Worm (Caenorhabditis elegans): Measurements from ENCODE around the gene Y60A9A.1.

- TF ChIP-seq zim-3 (tag; optimal IDR thresholded peaks at IDR 0.05): no peak
- TF ChIP-seq ztf-6 (GFP tag; IDR thresholded peaks at IDR 0.05): no peak
- TF ChIP-seq aptf-3 (GFP tag; IDR thresholded peaks at IDR 0.05): no peak
- no peak for TF ChIP-seq Y67H2A.10 (GFP tag; conservative IDR thresholded peaks at IDR 0.05)
- TF ChIP-seq atf-7 (tag; optimal IDR thresholded peaks at IDR 0.05): no peak
- no peak for TF ChIP-seq hrde-1 (tag; optimal IDR thresholded peaks at IDR 0.05; ENCODE audit: borderline replicate concordance)
- TF ChIP-seq pha-4 (tag; optimal IDR thresholded peaks at IDR 0.05): no peak
- TF ChIP-seq Y95B8A.8 (GFP tag; IDR thresholded peaks at IDR 0.05): no peak
- TF ChIP-seq unc-62 (GFP tag; optimal IDR thresholded peaks at IDR 0.05): no peak
- no peak for TF ChIP-seq madf-10 (tag; optimal IDR thresholded peaks at IDR 0.05)
- no peak for TF ChIP-seq lag-1 (GFP tag; IDR thresholded peaks at IDR 0.05)
- TF ChIP-seq Y79H2A.3 (GFP tag; conservative IDR thresholded peaks at IDR 0.05): no peak
- no peak for TF ChIP-seq lin-35 (GFP tag; optimal IDR thresholded peaks at IDR 0.05)
Observed at ce11 chrX:14366081-14366480, 11.0 kb downstream of the Y60A9A.1 start.

Data from whole organism, young adult.